Worm (Caenorhabditis elegans) whole organism, young adult: Measurements from ENCODE around the gene str-160.
A peak's percentile ranks its signal among the peaks of the same experiment; 100 is the strongest.

Experiments used
- B0261.1 ChIP-seq: sonication (generic microtip); optimal IDR thresholded peaks from 2 replicates; lab custom pipeline; 2016; ENCODE audit warnings: mild to moderate bottlenecking, missing genetic modification characterization, moderate library complexity, missing compliant biosample characterization
- C17E4.6 ChIP-seq: fragments of 200-800 bp; sonication (Bioruptor generic); IDR thresholded peaks from 2 replicates; pipeline ENCODE4 v1.3.6; 2022; ENCODE audit warnings: missing genetic modification reagents, missing genetic modification characterization, missing compliant biosample characterization
- F10E7.11 ChIP-seq: sonication (generic microtip); optimal IDR thresholded peaks from 2 replicates; lab custom pipeline; 2017; ENCODE audit warnings: mild to moderate bottlenecking, missing genetic modification characterization, moderate library complexity, missing compliant biosample characterization
- F23B12.7 ChIP-seq: sonication (generic microtip); optimal IDR thresholded peaks from 2 replicates; lab custom pipeline; 2017; ENCODE audit warnings: missing genetic modification characterization, mild to moderate bottlenecking, missing compliant biosample characterization, antibody characterized with exemption, moderate library complexity; ENCODE audit not compliant: insufficient read depth
- K11D2.4 ChIP-seq: fragments of 200-800 bp; sonication (Bioruptor generic); IDR thresholded peaks from 2 replicates; pipeline ENCODE4 v1.3.6; 2022; ENCODE audit warnings: missing genetic modification reagents, missing genetic modification characterization, missing compliant biosample characterization
- Y53G8AR.9 ChIP-seq: fragments of 200-800 bp; sonication (Bioruptor generic); conservative IDR thresholded peaks from 2 replicates; pipeline ENCODE4 v1.3.6; 2022; ENCODE audit warnings: missing genetic modification reagents, missing genetic modification characterization, missing compliant biosample characterization
- Y95B8A.8 ChIP-seq: fragments of 200-800 bp; sonication (Bioruptor generic); IDR thresholded peaks from 2 replicates; pipeline ENCODE4 v1.3.6; 2022; ENCODE audit warnings: missing genetic modification reagents, missing genetic modification characterization, missing compliant biosample characterization
- aptf-2 ChIP-seq: fragments of 200-800 bp; sonication (Bioruptor generic); conservative IDR thresholded peaks from 2 replicates; pipeline ENCODE4 v1.3.6; 2022; ENCODE audit warnings: missing genetic modification reagents, missing genetic modification characterization, missing compliant biosample characterization
- atf-7 ChIP-seq: sonication (generic microtip); optimal IDR thresholded peaks from 2 replicates; lab custom pipeline; 2017; ENCODE audit warnings: mild to moderate bottlenecking, missing genetic modification characterization, missing compliant biosample characterization
- attf-5 ChIP-seq: fragments of 200-800 bp; sonication (Bioruptor generic); optimal IDR thresholded peaks from 2 replicates; lab custom pipeline; 2018; ENCODE audit warnings: mild to moderate bottlenecking, missing genetic modification characterization, missing compliant biosample characterization
- bed-1 ChIP-seq: fragments of 200-800 bp; sonication (Bioruptor generic); IDR thresholded peaks from 2 replicates; pipeline ENCODE4 v1.3.6; 2022; ENCODE audit warnings: missing genetic modification reagents, missing genetic modification characterization, missing compliant biosample characterization
- ccch-3 ChIP-seq: fragments of 200-800 bp; sonication (Bioruptor generic); optimal IDR thresholded peaks from 2 replicates; lab custom pipeline; 2018; ENCODE audit warnings: mild to moderate bottlenecking, missing genetic modification characterization, missing compliant biosample characterization
- cebp-1 ChIP-seq, 2 experiments: fragments of 200-800 bp in 1 of 2; sonication (Bioruptor generic) in 1 of 2; sonication (generic microtip) in 1 of 2; IDR thresholded peaks in 1 of 2; optimal IDR thresholded peaks in 1 of 2; 2 replicates each; pipeline versions ENCODE4 v1.3.6 to Lab custom; 2017 to 2022; ENCODE audit warnings: missing compliant biosample characterization in 2 of 2, missing genetic modification characterization in 2 of 2, mild to moderate bottlenecking in 1 of 2, missing genetic modification reagents in 1 of 2, moderate library complexity in 1 of 2
- ceh-27 ChIP-seq: fragments of 200-800 bp; sonication (Bioruptor generic); optimal IDR thresholded peaks from 2 replicates; lab custom pipeline; 2018; ENCODE audit warnings: mild to moderate bottlenecking, missing genetic modification characterization, moderate library complexity, missing compliant biosample characterization
- ceh-40 ChIP-seq: fragments of 200-800 bp; sonication (Bioruptor generic); IDR thresholded peaks from 2 replicates; pipeline ENCODE4 v1.3.6; 2022; ENCODE audit warnings: missing genetic modification characterization, missing compliant biosample characterization
- ceh-58 ChIP-seq: fragments of 200-800 bp; sonication (Bioruptor generic); IDR thresholded peaks from 2 replicates; pipeline ENCODE4 v1.3.6; 2022; ENCODE audit warnings: missing genetic modification characterization, missing compliant biosample characterization
- ceh-79 ChIP-seq: sonication (generic microtip); optimal IDR thresholded peaks from 2 replicates; lab custom pipeline; 2017; ENCODE audit warnings: mild to moderate bottlenecking, missing genetic modification characterization, missing compliant biosample characterization
- dpff-1 ChIP-seq: sonication (generic microtip); optimal IDR thresholded peaks from 2 replicates; lab custom pipeline; 2017; ENCODE audit warnings: mild to moderate bottlenecking, missing genetic modification characterization, missing compliant biosample characterization
- efl-1 ChIP-seq: fragments of 150-350 bp; optimal IDR thresholded peaks from 2 replicates; lab custom pipeline; 2014; ENCODE audit warnings: missing biosample characterization, missing genetic modification reagents, missing genetic modification characterization
- egl-18 ChIP-seq: fragments of 200-800 bp; sonication (Bioruptor generic); IDR thresholded peaks from 2 replicates; pipeline ENCODE4 v1.3.6; 2022; ENCODE audit warnings: missing genetic modification reagents, missing genetic modification characterization, missing compliant biosample characterization
- egrh-3 ChIP-seq: fragments of 200-800 bp; sonication (Bioruptor generic); IDR thresholded peaks from 2 replicates; pipeline ENCODE4 v1.3.6; 2022; ENCODE audit warnings: missing genetic modification reagents, missing genetic modification characterization, missing compliant biosample characterization
- fkh-3 ChIP-seq: sonication (generic microtip); optimal IDR thresholded peaks from 2 replicates; lab custom pipeline; 2016; ENCODE audit warnings: mild to moderate bottlenecking, missing genetic modification characterization, missing compliant biosample characterization
- gei-17 ChIP-seq: fragments of 200-800 bp; sonication (Bioruptor generic); optimal IDR thresholded peaks from 2 replicates; lab custom pipeline; 2018; ENCODE audit warnings: mild to moderate bottlenecking, missing genetic modification characterization, missing compliant biosample characterization
- hrde-1 ChIP-seq: sonication (generic microtip); optimal IDR thresholded peaks from 2 replicates; lab custom pipeline; 2016; ENCODE audit warnings: missing genetic modification characterization, mild to moderate bottlenecking, missing compliant biosample characterization, moderate library complexity, missing genotype, missing genetic modification reagents, borderline replicate concordance
- lin-40 ChIP-seq: sonication (generic microtip); optimal IDR thresholded peaks from 2 replicates; lab custom pipeline; 2016; ENCODE audit warnings: missing genetic modification characterization, mild to moderate bottlenecking, missing compliant biosample characterization, missing genotype, missing genetic modification reagents
- lsy-27 ChIP-seq: sonication (generic microtip); optimal IDR thresholded peaks from 2 replicates; lab custom pipeline; 2017; ENCODE audit warnings: missing genetic modification characterization, mild to moderate bottlenecking, missing compliant biosample characterization, antibody characterized with exemption, missing genotype, borderline replicate concordance; ENCODE audit not compliant: insufficient read depth
- madf-3 ChIP-seq: fragments of 200-800 bp; sonication (Bioruptor generic); IDR thresholded peaks from 2 replicates; pipeline ENCODE4 v1.3.6; 2022; ENCODE audit warnings: missing genetic modification reagents, missing genetic modification characterization, missing compliant biosample characterization
- mel-28 ChIP-seq: sonication (generic microtip); optimal IDR thresholded peaks from 2 replicates; lab custom pipeline; 2016; ENCODE audit warnings: borderline replicate concordance, mild to moderate bottlenecking, missing genetic modification characterization, missing compliant biosample characterization
- mxl-1 ChIP-seq: sonication (generic microtip); optimal IDR thresholded peaks from 2 replicates; lab custom pipeline; 2016; ENCODE audit warnings: missing genetic modification characterization, missing compliant biosample characterization
- nfyb-1 ChIP-seq: fragments of 200-800 bp; sonication (Bioruptor generic); IDR thresholded peaks from 2 replicates; pipeline ENCODE4 v1.3.6; 2022; ENCODE audit warnings: missing genetic modification reagents, missing genetic modification characterization, missing compliant biosample characterization
- nhr-80 ChIP-seq: sonication (generic microtip); optimal IDR thresholded peaks from 2 replicates; lab custom pipeline; 2016; ENCODE audit warnings: missing genetic modification characterization, missing compliant biosample characterization
- rec-8 ChIP-seq, 2 experiments: sonication (generic microtip); optimal IDR thresholded peaks; 2 replicates each; lab custom pipeline; 2016; ENCODE audit warnings: mild to moderate bottlenecking in 2 of 2, missing genetic modification characterization in 2 of 2, missing genetic modification reagents in 2 of 2, missing genotype in 2 of 2, missing biosample characterization in 1 of 2, missing compliant biosample characterization in 1 of 2, moderate library complexity in 1 of 2
- rpc-1 ChIP-seq, 2 experiments: fragments of 150-350 bp in 1 of 2; sonication (generic microtip) in 1 of 2; optimal IDR thresholded peaks; 2 replicates each; lab custom pipeline; 2014 to 2018; ENCODE audit warnings: missing biosample characterization in 1 of 2, missing genetic modification characterization in 1 of 2, missing genetic modification reagents in 1 of 2, missing genotype in 1 of 2
- sea-2 ChIP-seq: fragments of 200-800 bp; sonication (Bioruptor generic); IDR thresholded peaks from 2 replicates; pipeline ENCODE4 v1.3.6; 2022; ENCODE audit warnings: missing genetic modification characterization, missing compliant biosample characterization
- somi-1 ChIP-seq: fragments of 200-800 bp; sonication (Bioruptor generic); optimal IDR thresholded peaks from 2 replicates; lab custom pipeline; 2018; ENCODE audit warnings: mild to moderate bottlenecking, missing genetic modification characterization, missing compliant biosample characterization
- tbp1 ChIP-seq: fragments of 200-800 bp; sonication (Bioruptor generic); optimal IDR thresholded peaks from 2 replicates; lab custom pipeline; 2018; ENCODE audit warnings: mild to moderate bottlenecking, missing genetic modification characterization, missing compliant biosample characterization
- tlf-1 ChIP-seq: fragments of 200-800 bp; sonication (Bioruptor generic); optimal IDR thresholded peaks from 2 replicates; lab custom pipeline; 2018; ENCODE audit warnings: mild to moderate bottlenecking, missing genetic modification characterization, missing compliant biosample characterization
- unc-62 ChIP-seq: fragments of 150-350 bp; optimal IDR thresholded peaks from 2 replicates; lab custom pipeline; 2014; ENCODE audit warnings: missing biosample characterization, missing genetic modification reagents, missing genetic modification characterization
- xnd-1 ChIP-seq: sonication (generic microtip); optimal IDR thresholded peaks from 2 replicates; lab custom pipeline; 2016; ENCODE audit warnings: missing genotype, missing genetic modification reagents, missing genetic modification characterization, missing compliant biosample characterization
- zfh-2 ChIP-seq: fragments of 200-800 bp; sonication (Bioruptor generic); conservative IDR thresholded peaks from 2 replicates; pipeline ENCODE4 v1.3.6; 2022; ENCODE audit warnings: missing genetic modification reagents, missing genetic modification characterization, missing compliant biosample characterization
- zim-3 ChIP-seq: sonication (generic microtip); optimal IDR thresholded peaks from 2 replicates; lab custom pipeline; 2017; ENCODE audit warnings: mild to moderate bottlenecking, missing genetic modification characterization, moderate library complexity, missing compliant biosample characterization
- ztf-18 ChIP-seq: sonication (generic microtip); optimal IDR thresholded peaks from 2 replicates; lab custom pipeline; 2016; ENCODE audit warnings: missing genotype, mild to moderate bottlenecking, missing genetic modification characterization, missing compliant biosample characterization
- ztf-25 ChIP-seq: fragments of 200-800 bp; sonication (Bioruptor generic); IDR thresholded peaks from 2 replicates; pipeline ENCODE4 v1.3.6; 2022; ENCODE audit warnings: missing genetic modification reagents, missing genetic modification characterization, missing compliant biosample characterization
- ztf-28 ChIP-seq: fragments of 200-800 bp; sonication (Bioruptor generic); IDR thresholded peaks from 2 replicates; pipeline ENCODE4 v1.3.6; 2022; ENCODE audit warnings: missing genetic modification reagents, missing genetic modification characterization, missing compliant biosample characterization
- ztf-6 ChIP-seq: fragments of 200-800 bp; sonication (Bioruptor generic); IDR thresholded peaks from 2 replicates; pipeline ENCODE4 v1.3.6; 2022; ENCODE audit warnings: missing genetic modification reagents, missing genetic modification characterization, missing compliant biosample characterization

The str-160 gene

DNA sequence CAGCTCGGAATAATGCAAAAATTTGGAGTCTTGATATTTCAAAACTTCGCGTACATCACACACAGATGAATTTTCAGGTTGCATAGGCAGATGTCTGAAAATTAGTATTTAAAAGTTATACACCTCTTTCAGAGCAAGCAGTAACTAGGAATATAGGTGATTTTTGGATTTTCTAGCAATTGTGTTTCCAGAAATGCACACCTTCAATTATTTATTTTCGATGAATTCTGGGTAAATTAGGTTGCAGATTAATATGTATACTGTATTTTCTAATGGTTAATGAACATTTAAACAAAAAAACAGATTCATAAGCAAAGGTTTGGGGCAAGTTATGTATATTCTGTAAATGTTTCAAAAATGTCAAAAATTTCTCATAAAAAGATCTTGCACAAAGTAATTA lies 6.4 kb downstream of the str-160 start, which contains the start of gene srab-25:
srab-25 (minus strand) TSS at position 101 of the 400 bp plus-strand sequence.
- no peak for TF ChIP-seq mel-28 (tag; lab: Kevin White, UChicago)
- TF ChIP-seq egrh-3 (GFP tag; lab: Robert Waterston, UW), result no peak
- TF ChIP-seq cebp-1 (GFP tag; IDR thresholded peaks at IDR 0.05; lab: Robert Waterston, UW), result no peak
- no peak for TF ChIP-seq cebp-1 (tag; optimal IDR thresholded peaks at IDR 0.05; lab: Kevin White, UChicago)
- TF ChIP-seq ztf-28 (GFP tag; lab: Robert Waterston, UW), result no peak
- TF ChIP-seq Y53G8AR.9 (GFP tag; lab: Robert Waterston, UW), result no peak
- no peak for TF ChIP-seq bed-1 (GFP tag; lab: Robert Waterston, UW)
- no peak for TF ChIP-seq rec-8 (tag; optimal IDR thresholded peaks at IDR 0.05; lab: Kevin White, UChicago)
- no peak for TF ChIP-seq sea-2 (GFP tag; lab: Robert Waterston, UW)
- no peak for TF ChIP-seq ceh-58 (GFP tag; lab: Robert Waterston, UW)
- no peak for TF ChIP-seq ztf-18 (tag; lab: Kevin White, UChicago)
- TF ChIP-seq ztf-6 (GFP tag; lab: Robert Waterston, UW), result no peak
- TF ChIP-seq zfh-2, result no peak
- TF ChIP-seq, all 124 proteins: peak for 0

DNA sequence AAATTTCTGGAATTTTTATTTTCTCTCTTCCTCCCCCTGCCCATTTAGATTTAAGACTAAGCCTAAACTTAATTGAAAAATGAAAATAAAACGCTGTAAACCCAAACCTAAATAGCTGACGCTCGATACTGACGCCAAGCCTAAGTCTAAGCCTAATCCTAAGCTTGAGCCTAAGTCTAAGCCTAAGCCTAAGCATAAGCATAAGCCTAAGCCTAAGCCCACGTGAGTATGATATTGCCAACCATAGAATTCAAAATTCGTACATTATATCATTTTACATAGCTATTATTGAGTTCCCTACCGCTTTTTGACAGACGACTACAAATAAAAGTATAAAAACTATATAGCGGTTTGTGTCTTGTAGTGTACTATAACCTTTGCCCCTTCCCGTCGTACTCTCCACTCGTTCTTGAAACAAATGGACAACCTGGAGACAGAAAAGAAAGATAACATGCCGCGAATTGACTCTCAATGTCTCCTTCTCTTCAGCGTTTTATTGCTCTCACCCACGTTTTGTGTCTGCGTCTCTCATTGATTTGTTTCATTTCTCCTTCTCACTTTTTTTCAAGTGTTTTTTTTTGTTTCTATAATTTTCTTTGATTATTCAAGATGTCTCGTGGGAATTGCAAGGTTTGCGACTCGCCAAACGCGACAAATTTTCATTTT lies 8.7 kb downstream of the str-160 start, which contains the start of gene nhr-256:
nhr-256 (plus strand) TSS at position 567 of the 666 bp plus-strand sequence.
- TF ChIP-seq F10E7.11 (no peak), aptf-2 (no peak), ztf-25 (no peak), tlf-1 (GFP tag; lab: Kevin White, UChicago) (no peak), rpc-1 (optimal IDR thresholded peaks at IDR 0.05; lab: Kevin White, UChicago) (no peak), rpc-1 (tag; optimal IDR thresholded peaks at IDR 0.05; lab: Kevin White, UChicago) (no peak), dpff-1 (tag; lab: Kevin White, UChicago) (no peak), lin-40 (tag; lab: Kevin White, UChicago) (no peak), C17E4.6 (GFP tag; lab: Robert Waterston, UW) (no peak), cebp-1 (GFP tag; IDR thresholded peaks at IDR 0.05; lab: Robert Waterston, UW) (no peak), cebp-1 (tag; optimal IDR thresholded peaks at IDR 0.05; lab: Kevin White, UChicago) (no peak), xnd-1 (no peak), zim-3 (tag; lab: Kevin White, UChicago) (no peak), gei-17 (no peak), F23B12.7 (tag; lab: Kevin White, UChicago) (peak; percentile 4), ceh-79 (tag; lab: Kevin White, UChicago) (no peak), nhr-80 (tag; lab: Kevin White, UChicago) (peak; percentile 76), efl-1 (GFP tag; lab: Kevin White, UChicago) (no peak), fkh-3 (tag; lab: Kevin White, UChicago) (no peak), madf-3 (no peak), nfyb-1 (GFP tag; lab: Robert Waterston, UW) (no peak), egrh-3 (GFP tag; lab: Robert Waterston, UW) (no peak), ceh-40 (GFP tag; lab: Robert Waterston, UW) (no peak), tbp1 (GFP tag; lab: Kevin White, UChicago) (no peak), somi-1 (GFP tag; lab: Kevin White, UChicago) (no peak), Y95B8A.8 (GFP tag; lab: Robert Waterston, UW) (no peak), mxl-1 (tag; lab: Kevin White, UChicago) (no peak), attf-5 (GFP tag; lab: Kevin White, UChicago) (peak; percentile 65), hrde-1 (tag; lab: Kevin White, UChicago) (no peak), ceh-27 (GFP tag; lab: Kevin White, UChicago) (peak; percentile 43), atf-7 (tag; lab: Kevin White, UChicago) (peak; percentile 21), ccch-3 (GFP tag; lab: Kevin White, UChicago) (no peak), unc-62 (no peak), K11D2.4 (GFP tag; lab: Robert Waterston, UW) (0 out of 2 replicates have a peak, but pooled peaks have one; percentile 36), egl-18 (GFP tag; lab: Robert Waterston, UW) (no peak), lsy-27 (tag; lab: Kevin White, UChicago) (no peak), B0261.1 (no peak)
